Worm (Caenorhabditis elegans): Measurements from ENCODE around the gene T04F3.5.

T04F3.5 gene

DNA sequence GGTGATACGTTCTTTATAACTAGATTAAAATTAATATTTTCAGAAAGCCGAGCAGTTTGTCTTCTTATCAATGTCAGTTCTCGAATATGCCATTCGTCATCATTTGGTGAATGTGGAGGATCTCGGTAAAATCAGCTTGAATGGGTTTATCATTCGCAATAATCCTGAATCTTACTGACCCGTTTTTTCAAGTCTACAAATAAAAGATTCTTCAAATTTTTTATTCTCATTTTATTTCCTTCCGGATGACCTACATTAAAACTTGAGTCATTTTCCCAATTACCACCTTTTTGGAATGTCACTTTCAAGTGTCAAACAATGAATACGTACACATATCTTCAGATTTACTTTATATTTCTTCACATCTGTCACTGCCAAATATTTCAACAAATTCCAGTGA lies at the start of gene T04F3.5:
Gene T04F3.5, plus strand, starts transcription at position 301 of the 400 bp plus-strand sequence.
- no peak for TF ChIP-seq unc-62 (GFP tag; optimal IDR thresholded peaks at IDR 0.05)

DNA sequence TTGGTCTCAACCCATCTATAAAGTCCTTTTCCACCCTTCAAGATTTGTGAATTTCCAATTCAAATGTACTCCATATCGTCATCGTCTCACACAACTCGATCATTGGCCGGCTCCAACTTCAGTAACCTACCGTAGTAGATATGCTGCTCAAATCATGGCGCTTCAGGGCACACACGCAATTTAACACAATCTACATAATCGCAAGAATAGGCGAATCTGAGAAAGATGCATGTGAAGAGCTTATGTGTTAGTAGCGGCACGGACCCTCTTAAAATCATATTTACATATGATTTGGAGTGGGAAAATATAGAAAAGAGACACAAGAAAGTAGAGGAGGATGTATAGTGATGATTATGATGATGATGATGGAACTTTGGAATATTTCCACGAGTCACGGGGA lies 48.7 kb upstream of the T04F3.5 start:
- no peak for TF ChIP-seq unc-62 (GFP tag; optimal IDR thresholded peaks at IDR 0.05)

DNA sequence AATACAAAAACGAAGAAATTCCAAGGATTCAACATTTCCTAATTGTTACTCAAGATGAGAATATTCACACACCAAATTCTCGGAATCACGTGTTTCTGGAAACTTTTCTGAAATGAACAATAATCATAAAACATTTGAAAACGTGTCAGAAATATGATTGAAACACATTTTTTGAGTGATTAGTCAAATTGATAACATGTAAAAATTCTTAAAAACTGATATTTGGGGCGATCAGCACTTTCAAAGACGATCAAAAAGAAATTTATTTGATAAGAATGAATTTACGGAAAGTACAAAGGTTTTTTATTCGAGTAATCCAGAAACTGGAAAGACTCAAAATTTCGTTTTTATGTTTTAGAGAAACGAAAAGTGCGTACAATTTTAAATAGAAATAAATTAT lies 44.7 kb upstream of the T04F3.5 start, which contains the start of gene tre-3:
Gene tre-3, minus strand, starts transcription at position 107 of the 400 bp plus-strand sequence.
- no peak for TF ChIP-seq unc-62 (GFP tag; optimal IDR thresholded peaks at IDR 0.05)

DNA sequence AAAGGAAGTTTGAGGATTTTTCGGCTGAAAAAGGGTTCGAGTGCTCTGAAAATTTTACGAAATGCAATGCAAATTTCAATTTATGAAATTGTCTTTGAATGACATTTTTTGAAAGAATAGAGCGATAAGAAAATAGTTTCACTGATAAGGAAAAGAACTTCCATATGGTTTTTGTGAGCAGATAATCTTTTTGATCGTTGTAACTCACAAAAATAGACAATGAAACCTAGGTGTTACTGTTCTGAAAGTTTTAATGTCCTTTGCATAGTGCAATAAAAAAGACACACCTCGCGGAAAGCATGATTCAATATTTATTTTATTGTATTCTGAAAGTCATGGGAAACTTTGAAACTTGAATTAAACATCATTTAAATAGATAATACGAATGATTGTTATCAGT lies 43.5 kb upstream of the T04F3.5 start:
- no peak for TF ChIP-seq unc-62 (GFP tag; optimal IDR thresholded peaks at IDR 0.05)

DNA sequence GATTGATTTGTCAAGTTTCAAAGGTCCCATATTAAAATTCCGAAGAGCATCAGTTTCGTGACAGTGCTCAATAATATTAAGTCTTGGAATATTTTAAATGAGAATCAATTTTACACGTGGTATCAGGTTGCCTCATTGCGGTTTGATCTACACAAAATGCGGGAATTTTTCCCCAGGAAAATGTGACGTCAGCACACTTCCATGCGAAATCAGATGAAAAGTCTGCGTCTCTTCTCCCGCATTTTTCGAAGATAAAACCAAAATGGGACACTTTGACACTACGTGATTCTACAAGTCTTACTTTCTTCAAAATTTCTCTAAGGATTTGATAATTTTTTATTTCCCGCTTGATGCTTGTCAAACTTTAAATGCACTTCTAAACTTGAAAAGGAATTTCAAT lies 37.6 kb upstream of the T04F3.5 start:
- no peak for TF ChIP-seq unc-62 (GFP tag; optimal IDR thresholded peaks at IDR 0.05)

DNA sequence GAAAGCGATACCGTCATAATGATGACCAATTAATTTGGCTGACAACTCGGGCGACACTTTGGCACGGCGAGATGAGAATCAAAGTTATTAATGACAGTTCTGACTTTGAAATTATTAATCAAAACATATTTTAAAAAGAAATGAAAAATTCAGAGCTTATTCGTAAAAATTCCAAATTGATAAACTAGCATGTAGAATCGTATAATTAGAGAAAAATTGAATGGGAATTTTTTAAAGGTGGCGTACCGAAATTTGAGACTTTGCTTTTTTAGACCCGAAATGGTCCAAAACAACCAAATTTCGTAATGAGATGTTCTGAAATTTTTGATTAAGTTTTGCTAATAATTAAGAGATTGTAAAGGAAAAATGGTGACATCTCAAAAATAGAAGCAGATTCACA lies 34.5 kb upstream of the T04F3.5 start, which contains the start of gene daf-11:
Gene daf-11, minus strand, starts transcription at position 101 of the 400 bp plus-strand sequence.
- no peak for TF ChIP-seq unc-62 (GFP tag; optimal IDR thresholded peaks at IDR 0.05)

DNA sequence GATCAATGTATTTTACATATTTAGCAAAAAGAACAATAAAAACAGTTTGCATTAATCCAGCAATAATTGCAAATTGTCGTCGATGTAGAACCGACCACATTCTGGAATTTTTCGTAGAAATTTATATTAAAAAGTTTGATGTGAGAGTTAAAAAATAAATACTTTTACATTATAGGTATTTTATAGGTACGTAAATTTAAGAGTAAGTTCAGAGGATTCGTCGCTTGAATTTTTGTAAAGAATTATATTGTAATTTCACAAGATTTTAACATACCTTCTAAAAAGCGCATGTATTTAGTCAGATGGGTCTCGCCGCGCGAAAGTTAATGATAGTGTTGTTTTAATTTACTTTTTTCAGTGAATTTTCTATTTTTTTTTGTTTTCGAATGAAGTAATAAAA lies 30.4 kb upstream of the T04F3.5 start, which contains the start of gene rhr-2:
Gene rhr-2, minus strand, starts transcription at position 101 of the 400 bp plus-strand sequence.
- TF ChIP-seq unc-62 (GFP tag; optimal IDR thresholded peaks at IDR 0.05): no peak

DNA sequence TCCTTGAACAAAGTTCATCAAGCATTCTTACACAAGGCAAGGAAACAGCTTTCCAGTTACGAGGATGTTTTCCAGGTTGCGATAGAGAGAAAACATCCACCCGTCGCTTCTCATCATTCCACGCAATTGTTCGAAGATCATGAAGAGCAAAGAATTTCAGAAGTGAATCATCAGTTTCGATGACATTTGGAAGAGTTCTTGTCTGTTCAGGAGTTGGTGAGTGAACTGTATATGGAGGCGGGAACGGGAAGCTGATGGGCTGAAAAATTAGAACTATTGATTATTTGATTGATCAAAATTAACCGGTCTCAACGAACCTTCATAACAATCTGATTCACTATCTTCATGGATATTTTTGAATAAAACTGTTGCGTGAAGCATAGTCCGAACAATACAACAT lies 28.4 kb upstream of the T04F3.5 start:
- TF ChIP-seq unc-62 (GFP tag; optimal IDR thresholded peaks at IDR 0.05): no peak

DNA sequence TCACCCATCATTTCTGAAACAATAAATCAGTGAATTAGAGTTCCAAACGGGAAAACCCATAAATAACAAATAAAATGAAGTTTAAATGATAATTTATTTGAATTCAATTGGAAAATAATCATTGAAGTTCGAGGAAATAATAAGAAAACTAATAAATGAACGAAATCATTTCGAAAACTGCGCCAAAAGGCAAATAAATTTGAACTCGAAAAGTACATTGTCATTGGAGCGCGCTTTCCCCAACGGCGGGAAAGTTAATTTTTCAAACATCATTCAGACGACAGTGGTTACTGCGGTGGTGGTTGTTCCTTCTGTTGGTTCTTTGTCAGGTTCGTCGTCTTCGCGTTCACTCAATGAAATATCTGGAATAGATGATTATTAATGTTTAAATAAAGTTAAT lies 27.0 kb upstream of the T04F3.5 start, which contains the start of gene npp-22:
Gene npp-22, minus strand, starts transcription at position 13 of the 400 bp plus-strand sequence.
- no peak for TF ChIP-seq unc-62 (GFP tag; optimal IDR thresholded peaks at IDR 0.05)

DNA sequence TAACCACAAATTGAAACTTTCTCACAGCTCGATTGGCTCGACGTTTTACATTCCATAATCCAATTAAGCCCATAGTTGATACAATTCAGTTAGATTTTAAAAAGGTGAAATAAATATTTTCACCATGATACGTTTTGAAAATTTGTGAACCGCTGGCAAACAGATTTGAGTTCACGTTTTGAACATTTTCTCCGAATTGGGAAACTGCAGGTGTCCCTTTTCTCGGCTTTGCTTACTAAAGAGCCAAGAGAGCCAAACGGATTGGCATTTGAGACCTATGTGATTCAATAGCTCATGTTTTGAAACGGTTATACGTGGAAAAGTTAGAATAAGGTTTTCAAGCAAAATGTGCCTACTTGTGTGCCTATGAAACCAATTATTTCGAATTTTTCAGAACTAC lies 23.6 kb upstream of the T04F3.5 start, which contains the start of gene spe-42:
Gene spe-42, minus strand, starts transcription at position 101 of the 400 bp plus-strand sequence.
- no peak for TF ChIP-seq unc-62 (GFP tag; optimal IDR thresholded peaks at IDR 0.05)

DNA sequence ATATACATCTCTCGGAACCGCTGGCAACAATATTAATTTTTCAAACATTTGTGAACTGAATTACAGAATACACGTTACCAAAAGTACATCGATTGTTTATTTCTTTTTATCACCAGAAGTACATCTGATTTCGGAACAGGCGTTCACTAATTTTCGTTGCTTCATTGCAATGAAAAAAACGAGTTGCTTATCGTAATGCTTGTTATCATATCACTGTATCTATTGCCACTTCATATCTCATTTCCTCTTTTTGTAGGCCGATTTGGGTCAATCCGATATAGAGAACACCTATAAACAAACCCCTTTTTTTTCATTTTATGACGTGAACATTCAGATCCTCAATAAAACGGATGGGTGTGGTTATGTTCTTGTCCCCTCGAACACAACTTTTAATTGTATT lies 23.1 kb upstream of the T04F3.5 start:
- TF ChIP-seq unc-62 (GFP tag; optimal IDR thresholded peaks at IDR 0.05): no peak

DNA sequence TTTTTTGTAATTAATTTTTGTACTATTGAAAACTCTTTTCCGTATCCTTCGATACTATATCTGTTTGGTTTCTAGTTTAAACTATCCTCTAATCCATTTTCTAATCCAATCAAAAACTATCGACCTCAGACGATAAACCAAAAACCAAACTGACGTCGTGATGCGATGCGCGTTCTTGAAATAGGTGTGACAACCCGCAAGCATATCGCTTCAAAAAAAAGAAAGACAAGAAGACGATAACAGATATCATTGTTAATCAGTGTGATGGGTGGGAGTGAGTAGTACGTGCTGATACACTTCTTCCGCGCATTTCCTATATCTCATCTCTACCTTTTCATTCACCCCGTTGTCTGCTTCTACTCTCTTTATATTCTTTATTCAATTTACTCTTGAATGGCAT lies 20.7 kb upstream of the T04F3.5 start, which contains the start of gene T04F3.1:
Gene T04F3.1, plus strand, starts transcription at position 246 of the 400 bp plus-strand sequence.
- no peak for TF ChIP-seq unc-62 (GFP tag; optimal IDR thresholded peaks at IDR 0.05)

DNA sequence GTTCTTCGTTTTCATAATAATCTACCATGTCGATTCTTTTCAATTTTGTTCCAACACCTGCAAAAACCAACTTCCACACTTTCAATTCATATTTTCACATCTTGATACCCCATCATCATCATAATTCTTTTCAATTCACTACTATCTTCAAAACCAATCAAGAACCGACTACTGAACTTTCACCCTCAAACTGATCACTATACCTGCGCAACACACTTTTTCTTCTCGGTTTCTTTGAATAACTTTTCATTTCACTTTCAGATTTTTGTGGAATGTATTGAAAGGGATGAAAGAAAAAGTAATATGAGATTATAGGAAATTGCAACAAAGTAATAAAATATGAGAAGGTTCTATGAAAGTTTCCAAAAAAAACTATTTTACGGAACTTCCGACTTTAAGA lies 19.4 kb upstream of the T04F3.5 start:
- TF ChIP-seq unc-62 (GFP tag; optimal IDR thresholded peaks at IDR 0.05): no peak

DNA sequence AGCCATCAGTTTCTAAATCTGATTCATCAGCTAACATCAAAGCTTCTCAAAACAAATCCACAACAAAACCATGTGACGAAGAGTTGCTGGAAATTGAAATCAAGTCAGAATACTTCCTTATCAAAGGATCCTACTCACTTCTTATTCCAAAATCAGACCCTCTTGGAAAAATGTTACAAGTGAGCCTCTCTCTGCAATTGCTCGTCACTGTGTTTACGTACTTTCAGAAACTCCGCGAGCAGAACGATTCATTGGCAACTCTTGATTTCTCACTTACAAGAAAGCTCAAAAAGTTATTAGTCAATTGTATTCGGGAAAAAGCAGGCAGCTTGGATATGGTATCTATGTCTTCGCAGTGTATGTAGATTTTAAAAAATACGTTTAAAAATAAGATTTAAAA lies 9.0 kb upstream of the T04F3.5 start:
- no peak for TF ChIP-seq unc-62 (GFP tag; optimal IDR thresholded peaks at IDR 0.05)

DNA sequence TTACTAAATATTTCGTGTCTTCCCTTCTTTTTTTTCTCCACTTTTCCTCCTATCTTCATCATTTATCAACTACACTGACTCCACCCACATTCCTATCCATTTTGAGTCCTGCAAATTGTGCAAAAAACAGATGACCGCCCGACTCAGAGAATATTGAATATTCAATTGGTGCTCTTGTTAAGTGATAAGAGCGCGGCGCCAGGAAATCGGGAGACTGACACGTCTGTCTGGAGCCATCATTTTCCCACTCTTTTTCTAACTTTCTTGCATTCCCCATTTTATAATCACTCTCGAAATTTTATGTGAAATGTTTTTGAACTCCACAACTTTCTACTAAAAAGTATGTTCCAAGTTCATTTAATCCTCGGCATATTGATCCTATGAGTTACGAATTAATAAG lies 4.6 kb upstream of the T04F3.5 start:
- TF ChIP-seq unc-62 (GFP tag; optimal IDR thresholded peaks at IDR 0.05): no peak

DNA sequence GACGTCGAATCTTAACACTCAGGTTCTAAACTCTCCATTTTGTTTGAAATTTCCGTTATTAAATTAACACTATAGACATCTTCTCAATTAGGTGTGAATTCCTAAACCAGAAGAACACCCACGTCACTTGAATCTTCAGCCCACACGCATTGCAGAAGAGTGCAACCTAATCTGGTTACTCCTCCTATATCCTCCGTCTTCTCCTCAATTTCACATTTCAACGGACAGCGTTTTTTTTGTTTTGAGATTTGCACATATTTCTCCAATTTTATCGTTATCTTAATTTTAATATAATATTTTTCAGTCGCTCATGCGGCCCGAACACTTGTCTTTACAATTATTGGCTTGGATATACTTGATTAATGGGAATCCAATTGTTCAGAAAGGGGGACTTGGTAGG lies 3.1 kb upstream of the T04F3.5 start, which contains the start of gene smoc-1:
Gene smoc-1, plus strand, starts transcription at position 301 of the 400 bp plus-strand sequence.
- TF ChIP-seq unc-62 (GFP tag; optimal IDR thresholded peaks at IDR 0.05): no peak

DNA sequence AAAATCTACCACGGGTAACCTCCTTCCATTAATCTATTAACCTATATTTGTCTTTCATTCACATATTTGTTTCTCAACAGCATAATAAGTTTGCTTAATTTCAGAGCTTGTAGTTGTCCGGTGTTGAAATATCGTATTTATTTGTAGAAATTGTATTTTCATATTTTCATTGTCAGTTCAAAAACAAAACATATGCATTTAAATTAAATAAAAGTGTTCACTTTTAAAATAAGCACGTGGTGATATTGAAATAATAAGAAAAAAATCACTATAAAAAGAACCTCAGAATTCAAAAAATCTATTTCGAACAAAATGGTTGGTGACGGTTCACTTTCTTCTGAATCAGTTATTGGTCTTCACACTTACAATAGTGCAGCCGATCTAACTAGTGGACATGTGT lies 1.8 kb upstream of the T04F3.5 start, which contains the start of gene T04F3.3:
Gene T04F3.3, plus strand, starts transcription at position 301 of the 400 bp plus-strand sequence.
- TF ChIP-seq unc-62 (GFP tag; optimal IDR thresholded peaks at IDR 0.05): no peak

DNA sequence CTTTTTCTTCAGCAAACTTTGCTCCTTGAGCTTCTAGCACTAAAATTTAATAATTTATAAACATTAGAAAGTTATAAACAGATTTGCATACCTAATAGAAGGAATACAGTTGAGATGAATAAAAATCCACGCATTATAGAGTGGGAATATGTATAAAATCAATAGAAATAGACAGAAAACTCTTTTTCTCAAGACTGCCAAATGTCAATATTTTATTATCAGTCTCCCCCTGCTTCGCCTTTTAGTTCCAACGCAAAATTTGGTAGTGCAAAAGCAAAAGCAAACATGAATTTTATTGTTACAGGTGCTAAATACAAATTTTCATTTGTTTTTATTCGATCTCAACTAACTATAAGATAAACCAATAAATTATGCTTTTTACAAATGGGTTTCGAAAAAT lies 2.4 kb downstream of the T04F3.5 start, which contains the start of gene T04F3.4:
Gene T04F3.4, minus strand, starts transcription at position 187 of the 400 bp plus-strand sequence.
- no peak for TF ChIP-seq unc-62 (GFP tag; optimal IDR thresholded peaks at IDR 0.05)
